Worm (Caenorhabditis elegans) whole organism, L4 larva: ENCODE data around the gene M116.5.
A peak's percentile ranks its signal among the peaks of the same experiment; 100 is the strongest.

Experiments used
- D1046.2 ChIP-seq: fragments of 200-800 bp; sonication (Bioruptor generic); IDR thresholded peaks from 2 replicates; pipeline ENCODE4 v1.3.6; 2022; ENCODE audit warnings: missing genetic modification characterization, missing compliant biosample characterization
- F10B5.3 ChIP-seq: sonication (generic microtip); optimal IDR thresholded peaks from 2 replicates; lab custom pipeline; 2016; ENCODE audit warnings: mild to moderate bottlenecking, missing genetic modification characterization, missing compliant biosample characterization
- R02D3.7 ChIP-seq: fragments of 150-350 bp; sonication (generic microtip); optimal IDR thresholded peaks from 3 replicates; lab custom pipeline; 2014; ENCODE audit warnings: missing biosample characterization, missing genetic modification characterization
- T26A8.4 ChIP-seq: fragments of 200-800 bp; sonication (Bioruptor generic); IDR thresholded peaks from 2 replicates; pipeline ENCODE4 v1.3.6; 2022; ENCODE audit warnings: missing genetic modification characterization, missing compliant biosample characterization
- ZK337.2 ChIP-seq: fragments of 200-800 bp; sonication (Bioruptor generic); IDR thresholded peaks from 2 replicates; pipeline ENCODE4 v1.3.6; 2022; ENCODE audit warnings: missing genetic modification reagents, missing genetic modification characterization, missing compliant biosample characterization
- ZK546.5 ChIP-seq, 2 experiments: sonication (generic microtip); optimal IDR thresholded peaks; 2 replicates each; lab custom pipeline; 2017; ENCODE audit warnings: missing biosample characterization in 2 of 2, missing genetic modification characterization in 2 of 2
- aha-1 ChIP-seq: fragments of 150-350 bp; peaks from one replicate; lab custom pipeline; 2014; ENCODE audit warnings: missing biosample characterization, missing genetic modification characterization
- aly-2 ChIP-seq: sonication (generic microtip); optimal IDR thresholded peaks from 2 replicates; lab custom pipeline; 2018; ENCODE audit warnings: missing biosample characterization, missing genetic modification characterization
- attf-4 ChIP-seq: sonication (generic microtip); optimal IDR thresholded peaks from 3 replicates; lab custom pipeline; 2017; ENCODE audit warnings: missing biosample characterization, missing genetic modification characterization
- ceh-28 ChIP-seq: fragments of 150-350 bp; optimal IDR thresholded peaks from 2 replicates; lab custom pipeline; 2014; ENCODE audit warnings: missing biosample characterization, missing genetic modification reagents, missing genetic modification characterization
- ceh-32 ChIP-seq: sonication (generic microtip); optimal IDR thresholded peaks from 2 replicates; lab custom pipeline; 2016; ENCODE audit warnings: mild to moderate bottlenecking, missing genetic modification characterization, missing compliant biosample characterization; ENCODE audit not compliant: poor library complexity
- ceh-44 ChIP-seq: fragments of 200-800 bp; sonication (Bioruptor generic); IDR thresholded peaks from 2 replicates; pipeline ENCODE4 v1.3.6; 2022; ENCODE audit warnings: missing genetic modification reagents, missing genetic modification characterization, missing compliant biosample characterization
- ceh-62 ChIP-seq: sonication (generic microtip); optimal IDR thresholded peaks from 2 replicates; lab custom pipeline; 2017; ENCODE audit warnings: missing biosample characterization, missing genetic modification characterization
- ceh-82 ChIP-seq: sonication (generic microtip); optimal IDR thresholded peaks from 2 replicates; lab custom pipeline; 2017; ENCODE audit warnings: missing biosample characterization, missing genetic modification characterization
- ces-1 ChIP-seq: fragments of 150-350 bp; sonication (generic microtip); optimal IDR thresholded peaks from 4 replicates; lab custom pipeline; 2014; ENCODE audit warnings: missing biosample characterization, missing genetic modification reagents, missing genetic modification characterization
- cey-2 ChIP-seq: sonication (generic microtip); optimal IDR thresholded peaks from 3 replicates; lab custom pipeline; 2017; ENCODE audit warnings: missing genetic modification characterization, mild to moderate bottlenecking, missing compliant biosample characterization, antibody characterized with exemption, borderline replicate concordance; ENCODE audit not compliant: insufficient read depth
- daf-12 ChIP-seq: fragments of 150-350 bp; optimal IDR thresholded peaks from 2 replicates; lab custom pipeline; 2014; ENCODE audit warnings: missing biosample characterization, missing genetic modification reagents, missing genetic modification characterization
- daf-19 ChIP-seq: fragments of 200-800 bp; sonication (Bioruptor generic); conservative IDR thresholded peaks from 2 replicates; pipeline ENCODE4 v1.3.6; 2022; ENCODE audit warnings: missing genetic modification characterization, missing compliant biosample characterization
- daf-8 ChIP-seq: fragments of 200-800 bp; sonication (Bioruptor generic); IDR thresholded peaks from 2 replicates; pipeline ENCODE4 v1.3.6; 2022; ENCODE audit warnings: missing genetic modification characterization, missing compliant biosample characterization
- dmd-6 ChIP-seq: fragments of 200-800 bp; sonication (Bioruptor generic); IDR thresholded peaks from 2 replicates; pipeline ENCODE4 v1.3.6; 2022; ENCODE audit warnings: missing genetic modification reagents, missing genetic modification characterization, missing compliant biosample characterization
- duxl-1 ChIP-seq: sonication (generic microtip); optimal IDR thresholded peaks from 2 replicates; lab custom pipeline; 2016; ENCODE audit warnings: mild to moderate bottlenecking, missing genetic modification characterization, moderate library complexity, missing compliant biosample characterization; ENCODE audit not compliant: poor library complexity
- dve-1 ChIP-seq: sonication (generic microtip); optimal IDR thresholded peaks from 2 replicates; lab custom pipeline; 2017; ENCODE audit warnings: antibody characterized with exemption, mild to moderate bottlenecking, missing genetic modification characterization, missing compliant biosample characterization; ENCODE audit not compliant: insufficient read depth
- hlh-30 ChIP-seq: sonication (generic microtip); optimal IDR thresholded peaks from 2 replicates; lab custom pipeline; 2017; ENCODE audit warnings: antibody characterized with exemption, mild to moderate bottlenecking, missing genetic modification characterization, missing compliant biosample characterization; ENCODE audit not compliant: insufficient read depth
- jun-1 ChIP-seq: fragments of 150-350 bp; optimal IDR thresholded peaks from 2 replicates; lab custom pipeline; 2014; ENCODE audit warnings: missing biosample characterization, missing genetic modification reagents, missing genetic modification characterization
- lim-7 ChIP-seq: fragments of 200-800 bp; sonication (Bioruptor generic); IDR thresholded peaks from 2 replicates; pipeline ENCODE4 v1.3.6; 2022; ENCODE audit warnings: missing genetic modification characterization, missing compliant biosample characterization
- lin-13 ChIP-seq: fragments of 150-350 bp; optimal IDR thresholded peaks from 2 replicates; lab custom pipeline; 2014; ENCODE audit warnings: missing biosample characterization, missing genetic modification reagents, missing genetic modification characterization
- lin-38 ChIP-seq: fragments of 200-800 bp; sonication (Bioruptor generic); IDR thresholded peaks from 2 replicates; pipeline ENCODE4 v1.3.6; 2022; ENCODE audit warnings: missing genetic modification reagents, missing genetic modification characterization, missing compliant biosample characterization
- lin-39 ChIP-seq: fragments of 150-350 bp; optimal IDR thresholded peaks from 2 replicates; lab custom pipeline; 2014; ENCODE audit warnings: missing biosample characterization, missing genetic modification reagents, missing genetic modification characterization
- madf-9 ChIP-seq: fragments of 200-800 bp; sonication (Bioruptor generic); conservative IDR thresholded peaks from 2 replicates; pipeline ENCODE4 v1.3.6; 2022; ENCODE audit warnings: missing genetic modification reagents, missing genetic modification characterization, missing compliant biosample characterization
- mdt-29 ChIP-seq: fragments of 200-800 bp; sonication (Bioruptor generic); IDR thresholded peaks from 2 replicates; pipeline ENCODE4 v1.3.6; 2022; ENCODE audit warnings: missing genetic modification reagents, missing genetic modification characterization, missing compliant biosample characterization
- mep-1 ChIP-seq: fragments of 150-350 bp; sonication (generic microtip); optimal IDR thresholded peaks from 3 replicates; lab custom pipeline; 2014; ENCODE audit warnings: missing biosample characterization, missing genetic modification characterization
- mxl-2 ChIP-seq: fragments of 200-800 bp; sonication (Bioruptor generic); conservative IDR thresholded peaks from 2 replicates; pipeline ENCODE4 v1.3.6; 2022; ENCODE audit warnings: missing genetic modification reagents, missing genetic modification characterization, missing compliant biosample characterization
- nhr-102 ChIP-seq: sonication (generic microtip); optimal IDR thresholded peaks from 2 replicates; lab custom pipeline; 2016; ENCODE audit warnings: mild to moderate bottlenecking, missing genetic modification characterization, moderate library complexity, missing compliant biosample characterization
- nhr-11 ChIP-seq: fragments of 150-350 bp; optimal IDR thresholded peaks from 2 replicates; lab custom pipeline; 2014; ENCODE audit warnings: missing biosample characterization, missing genetic modification characterization
- nhr-25 ChIP-seq: sonication (generic microtip); optimal IDR thresholded peaks from 2 replicates; lab custom pipeline; 2017; ENCODE audit warnings: missing genetic modification characterization, mild to moderate bottlenecking, missing compliant biosample characterization, antibody characterized with exemption, moderate library complexity, borderline replicate concordance; ENCODE audit not compliant: insufficient read depth
- nhr-48 ChIP-seq: sonication (generic microtip); optimal IDR thresholded peaks from 2 replicates; lab custom pipeline; 2016; ENCODE audit warnings: mild to moderate bottlenecking, missing genetic modification characterization, missing compliant biosample characterization
- pqm-1 ChIP-seq: sonication (generic microtip); optimal IDR thresholded peaks from 2 replicates; lab custom pipeline; 2017; ENCODE audit warnings: missing biosample characterization, missing genetic modification characterization
- rbr-2 ChIP-seq: sonication (generic microtip); optimal IDR thresholded peaks from 2 replicates; lab custom pipeline; 2016; ENCODE audit warnings: missing genotype, missing genetic modification characterization, missing compliant biosample characterization
- sdz-12 ChIP-seq: fragments of 200-800 bp; sonication (Bioruptor generic); optimal IDR thresholded peaks from 2 replicates; lab custom pipeline; 2018; ENCODE audit warnings: mild to moderate bottlenecking, missing genetic modification characterization, missing compliant biosample characterization
- set-16 ChIP-seq: fragments of 200-800 bp; sonication (Bioruptor generic); IDR thresholded peaks from 2 replicates; pipeline ENCODE4 v1.3.6; 2022; ENCODE audit warnings: missing genetic modification reagents, missing genetic modification characterization, missing compliant biosample characterization
- skn-1 ChIP-seq: fragments of 150-350 bp; optimal IDR thresholded peaks from 2 replicates; lab custom pipeline; 2014; ENCODE audit warnings: missing biosample characterization, missing genetic modification characterization
- snpc-1.2 ChIP-seq: fragments of 200-800 bp; sonication (Bioruptor generic); IDR thresholded peaks from 2 replicates; pipeline ENCODE4 v1.3.6; 2022; ENCODE audit warnings: missing genetic modification reagents, missing genetic modification characterization, missing compliant biosample characterization
- spr-1 ChIP-seq: sonication (generic microtip); optimal IDR thresholded peaks from 2 replicates; lab custom pipeline; 2016; ENCODE audit warnings: mild to moderate bottlenecking, missing genetic modification characterization, missing compliant biosample characterization
- tag-97 ChIP-seq: fragments of 200-800 bp; sonication (Bioruptor generic); IDR thresholded peaks from 2 replicates; pipeline ENCODE4 v1.3.6; 2022; ENCODE audit warnings: missing genetic modification characterization, missing compliant biosample characterization
- tra-1 ChIP-seq: fragments of 200-800 bp; sonication (Bioruptor generic); IDR thresholded peaks from 2 replicates; pipeline ENCODE4 v1.3.6; 2022; ENCODE audit warnings: missing genetic modification reagents, missing genetic modification characterization, missing compliant biosample characterization
- unc-130 ChIP-seq: sonication (generic microtip); optimal IDR thresholded peaks from 2 replicates; lab custom pipeline; 2016; ENCODE audit warnings: missing genetic modification reagents, missing genetic modification characterization, missing compliant biosample characterization
- unc-39 ChIP-seq: sonication (generic microtip); optimal IDR thresholded peaks from 2 replicates; lab custom pipeline; 2017; ENCODE audit warnings: missing biosample characterization, missing genetic modification characterization
- zag-1 ChIP-seq: fragments of 150-350 bp; optimal IDR thresholded peaks from 2 replicates; lab custom pipeline; 2014; ENCODE audit warnings: missing biosample characterization, missing genetic modification characterization
- zfp-3 ChIP-seq: fragments of 200-800 bp; sonication (Bioruptor generic); conservative IDR thresholded peaks from 2 replicates; pipeline ENCODE4 v1.3.6; 2022; ENCODE audit warnings: missing genetic modification reagents, missing genetic modification characterization, missing compliant biosample characterization
- zip-11 ChIP-seq: fragments of 200-800 bp; sonication (Bioruptor generic); IDR thresholded peaks from 2 replicates; pipeline ENCODE4 v1.3.6; 2022; ENCODE audit warnings: missing genetic modification characterization, missing compliant biosample characterization
- ztf-11 ChIP-seq: fragments of 150-350 bp; optimal IDR thresholded peaks from 2 replicates; lab custom pipeline; 2014; ENCODE audit warnings: missing biosample characterization, missing genetic modification characterization

Gene M116.5

DNA sequence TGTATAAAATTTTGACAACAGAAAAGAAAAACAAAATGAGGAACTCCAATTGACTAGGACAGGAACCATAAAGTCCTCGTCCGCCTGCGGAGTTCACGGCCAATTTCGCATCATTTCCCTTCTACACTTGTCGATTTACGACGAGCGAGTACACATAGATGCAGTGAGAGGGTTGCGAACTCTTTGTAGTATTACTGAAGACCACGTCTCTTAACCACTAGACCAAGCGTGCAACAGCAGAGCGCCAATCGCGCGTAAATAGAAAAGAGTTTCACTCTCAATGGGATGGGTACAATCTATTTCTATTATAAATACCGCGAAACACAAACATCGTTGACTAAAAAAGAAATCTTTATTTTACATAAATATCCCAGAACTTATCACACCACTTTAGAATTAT is 45.5 kb downstream of the M116.5 start (continued):
- peak; percentile 96 for TF ChIP-seq aha-1 (tag; lab: Kevin White, UChicago)
- no peak for TF ChIP-seq cey-2 (tag; lab: Kevin White, UChicago)
- TF ChIP-seq set-16 (GFP tag; lab: Robert Waterston, UW) = no peak
- peak; percentile 76 for TF ChIP-seq dve-1 (tag; lab: Kevin White, UChicago)
- TF ChIP-seq nhr-48 (tag; lab: Kevin White, UChicago) = peak; percentile 46
- peak; percentile 54; the same call in 1 of the 2 replicates for TF ChIP-seq zip-11 (GFP tag; lab: Robert Waterston, UW)
- peak; percentile 65 for TF ChIP-seq duxl-1 (tag; lab: Kevin White, UChicago)
- TF ChIP-seq tag-97 (GFP tag; lab: Robert Waterston, UW) = no peak
- TF ChIP-seq F10B5.3 = no peak
- TF ChIP-seq hlh-30 = peak; percentile 64
- peak; percentile 79 for TF ChIP-seq lin-38 (GFP tag; lab: Robert Waterston, UW)
- TF ChIP-seq jun-1 = peak; percentile 50
- TF ChIP-seq ztf-11 = no peak
- no peak for TF ChIP-seq zag-1 (tag; lab: Kevin White, UChicago)
- TF ChIP-seq lin-13 (GFP tag; lab: Kevin White, UChicago) = peak; percentile 71
- TF ChIP-seq snpc-1.2 (GFP tag; lab: Robert Waterston, UW) = peak; percentile 85
- TF ChIP-seq ceh-82 (tag; lab: Kevin White, UChicago) = no peak
- TF ChIP-seq madf-9 (GFP tag; lab: Robert Waterston, UW) = 0 out of 2 replicates have a peak, but pooled peaks have one; percentile 53
- TF ChIP-seq ces-1 (GFP tag; lab: Kevin White, UChicago) = no peak
- TF ChIP-seq attf-4 (tag; lab: Kevin White, UChicago) = no peak
- TF ChIP-seq zfp-3 (GFP tag; lab: Robert Waterston, UW) = peak; percentile 62; the same call in 1 of the 2 replicates
- no peak for TF ChIP-seq unc-39 (tag; lab: Kevin White, UChicago)
- peak; percentile 77 for TF ChIP-seq R02D3.7 (tag; lab: Kevin White, UChicago)
- 0 out of 2 replicates have a peak, but pooled peaks have one; percentile 47 for TF ChIP-seq ceh-44 (GFP tag; lab: Robert Waterston, UW)
- TF ChIP-seq ceh-62 (tag; lab: Kevin White, UChicago) = no peak
- TF ChIP-seq unc-130 = peak; percentile 71
- TF ChIP-seq dmd-6 (GFP tag; lab: Robert Waterston, UW) = peak; percentile 74
- peak; percentile 57; the same call in 1 of the 2 replicates for TF ChIP-seq tra-1
- no peak for TF ChIP-seq nhr-25
- TF ChIP-seq ceh-32 (tag; lab: Kevin White, UChicago) = no peak
- TF ChIP-seq daf-8 = no peak
- TF ChIP-seq D1046.2 (GFP tag; lab: Robert Waterston, UW) = peak; percentile 61; the same call in 1 of the 2 replicates
- peak; percentile 41; the same call in 1 of the 2 replicates for TF ChIP-seq ZK337.2
- peak; percentile 61 for TF ChIP-seq nhr-102 (tag; lab: Kevin White, UChicago)
- TF ChIP-seq skn-1 (tag; lab: Kevin White, UChicago) = no peak
- TF ChIP-seq spr-1 (tag; lab: Kevin White, UChicago) = peak; percentile 32
- no peak for TF ChIP-seq ZK546.5 (tag; optimal IDR thresholded peaks at IDR 0.05; lab: Kevin White, UChicago)
- TF ChIP-seq aly-2 (tag; lab: Kevin White, UChicago) = no peak
- no peak for TF ChIP-seq ceh-28 (tag; lab: Kevin White, UChicago)
- TF ChIP-seq nhr-11 (tag; lab: Kevin White, UChicago) = peak; percentile 57
- TF ChIP-seq pqm-1 = peak; percentile 60
- no peak for TF ChIP-seq sdz-12 (GFP tag; lab: Kevin White, UChicago)
- peak; percentile 76 for TF ChIP-seq lim-7
- TF ChIP-seq daf-12 (tag; lab: Kevin White, UChicago) = no peak
- TF ChIP-seq T26A8.4 = no peak; the same call in none of the 2 replicates
- TF ChIP-seq rbr-2 (tag; lab: Kevin White, UChicago) = peak; percentile 79
- no peak for TF ChIP-seq lin-39 (tag; lab: Kevin White, UChicago)
- peak; percentile 83 for TF ChIP-seq mdt-29 (GFP tag; lab: Robert Waterston, UW)
- TF ChIP-seq mep-1 (tag; lab: Kevin White, UChicago) = peak; percentile 87
- TF ChIP-seq mxl-2 = no peak
- TF ChIP-seq daf-19 (GFP tag; lab: Robert Waterston, UW) = peak; percentile 88
